Fruit fly (Drosophila melanogaster): ENCODE data around the gene Df31.

- TF ChIP-seq insv (optimal IDR thresholded peaks at IDR 0.05) (no peak), psq (optimal IDR thresholded peaks at IDR 0.05) (no peak), Sin3A (optimal IDR thresholded peaks at IDR 0.05) (no peak), ttk (optimal IDR thresholded peaks at IDR 0.05) (no peak)
These were observed 19.0 kb upstream of the Df31 start for dm6 chr2L:21648769-21649168.

Data from Kc167 (cell line).